Worm (Caenorhabditis elegans): ENCODE results near the gene C07A9.12.

- TF ChIP-seq F13C5.2 (tag; optimal IDR thresholded peaks at IDR 0.05) (no peak), sea-1 (GFP tag; conservative IDR thresholded peaks at IDR 0.05) (no peak), flt-1 (GFP tag; IDR thresholded peaks at IDR 0.05) (no peak), ama-1 (optimal IDR thresholded peaks at IDR 0.05) (no peak), hmg-4 (GFP tag; optimal IDR thresholded peaks at IDR 0.05) (no peak)
Observed at ce11 chrIII:9766175-9766574, 38.8 kb upstream of the C07A9.12 start, which contains the start of gene cbp-1.
